Worm (Caenorhabditis elegans) whole organism, L4 larva: Measurements from ENCODE around the gene F54F11.1.

Experiments
- D1046.2 ChIP-seq: fragments of 200-800 bp; sonication (Bioruptor generic); IDR thresholded peaks from 2 replicates; pipeline ENCODE4 v1.3.6; 2022; ENCODE audit warnings: missing genetic modification characterization, missing compliant biosample characterization
- F37D6.2 ChIP-seq: sonication (generic microtip); optimal IDR thresholded peaks from 2 replicates; lab custom pipeline; 2016; ENCODE audit warnings: mild to moderate bottlenecking, missing genetic modification characterization, missing compliant biosample characterization
- T20F7.1 ChIP-seq: fragments of 200-800 bp; sonication (Bioruptor generic); optimal IDR thresholded peaks from 2 replicates; lab custom pipeline; 2018; ENCODE audit warnings: mild to moderate bottlenecking, missing genetic modification characterization, missing compliant biosample characterization
- ama-1 ChIP-seq: fragments of 150-350 bp; optimal IDR thresholded peaks from 2 replicates; lab custom pipeline; 2014; ENCODE audit warnings: inconsistent platforms, mixed read lengths
- ceh-44 ChIP-seq: fragments of 200-800 bp; sonication (Bioruptor generic); IDR thresholded peaks from 2 replicates; pipeline ENCODE4 v1.3.6; 2022; ENCODE audit warnings: missing genetic modification reagents, missing genetic modification characterization, missing compliant biosample characterization
- dpl-1 ChIP-seq: fragments of 150-350 bp; optimal IDR thresholded peaks from 2 replicates; lab custom pipeline; 2014; ENCODE audit warnings: missing biosample characterization, missing genetic modification reagents, missing genetic modification characterization
- fkh-10 ChIP-seq: fragments of 150-350 bp; optimal IDR thresholded peaks from 2 replicates; lab custom pipeline; 2014; ENCODE audit warnings: missing biosample characterization, missing genetic modification reagents, missing genetic modification characterization
- lin-13 ChIP-seq: fragments of 150-350 bp; optimal IDR thresholded peaks from 2 replicates; lab custom pipeline; 2014; ENCODE audit warnings: missing biosample characterization, missing genetic modification reagents, missing genetic modification characterization
- lir-3 ChIP-seq: sonication (generic microtip); optimal IDR thresholded peaks from 2 replicates; lab custom pipeline; 2016; ENCODE audit warnings: mild to moderate bottlenecking, missing genetic modification characterization, missing compliant biosample characterization
- mdt-29 ChIP-seq: fragments of 200-800 bp; sonication (Bioruptor generic); IDR thresholded peaks from 2 replicates; pipeline ENCODE4 v1.3.6; 2022; ENCODE audit warnings: missing genetic modification reagents, missing genetic modification characterization, missing compliant biosample characterization
- nhr-237 ChIP-seq: sonication (generic microtip); optimal IDR thresholded peaks from 2 replicates; lab custom pipeline; 2017; ENCODE audit warnings: missing biosample characterization, missing genetic modification characterization
- nhr-76 ChIP-seq: fragments of 150-350 bp; optimal IDR thresholded peaks from 2 replicates; lab custom pipeline; 2014; ENCODE audit warnings: missing biosample characterization, missing genetic modification characterization
- skn-1 ChIP-seq: fragments of 150-350 bp; optimal IDR thresholded peaks from 2 replicates; lab custom pipeline; 2014; ENCODE audit warnings: missing biosample characterization, missing genetic modification characterization
- snpc-4 ChIP-seq: fragments of 150-350 bp; optimal IDR thresholded peaks from 2 replicates; lab custom pipeline; 2014; ENCODE audit warnings: missing biosample characterization, missing genetic modification characterization

DNA sequence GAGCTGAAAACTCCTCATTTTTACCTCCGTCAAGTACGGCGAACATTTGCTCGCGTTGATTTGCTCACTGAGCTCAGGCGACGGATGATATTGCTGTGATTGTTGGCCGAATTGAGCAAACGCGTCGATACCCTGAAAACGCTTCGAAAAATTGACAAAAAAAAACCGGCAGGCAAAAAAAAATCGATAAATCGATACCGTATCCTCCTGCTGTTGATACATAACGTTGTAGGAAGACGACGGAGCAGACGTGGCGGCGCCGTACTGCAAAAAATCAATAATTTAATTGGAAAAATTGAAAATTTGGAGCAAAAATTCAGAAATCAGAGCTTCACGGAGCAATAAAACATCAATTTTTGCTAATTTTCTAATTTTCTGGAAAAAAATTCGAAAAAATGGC lies 48.9 kb upstream of the F54F11.1 start:
- TF ChIP-seq fkh-10 (GFP tag; lab: Kevin White, UChicago): no peak
- TF ChIP-seq snpc-4 (tag; lab: Kevin White, UChicago): no peak
- no peak for TF ChIP-seq T20F7.1
- no peak for TF ChIP-seq nhr-237 (tag; lab: Kevin White, UChicago)
- no peak for TF ChIP-seq skn-1 (tag; lab: Kevin White, UChicago)
- no peak for TF ChIP-seq D1046.2 (GFP tag; lab: Robert Waterston, UW)
- no peak for TF ChIP-seq dpl-1 (GFP tag; lab: Kevin White, UChicago)
- TF ChIP-seq nhr-76 (tag; lab: Kevin White, UChicago): no peak
- no peak for TF ChIP-seq mdt-29 (GFP tag; lab: Robert Waterston, UW)
- TF ChIP-seq ceh-44 (GFP tag; lab: Robert Waterston, UW): no peak
- TF ChIP-seq lir-3 (tag; lab: Kevin White, UChicago): no peak
- no peak for TF ChIP-seq ama-1 (lab: Kevin White, UChicago)
- TF ChIP-seq lin-13: no peak
- no peak for TF ChIP-seq F37D6.2 (tag; lab: Kevin White, UChicago)
